Worm (Caenorhabditis elegans): Measurements from ENCODE around the gene cpd-2.
A peak's percentile ranks its signal among the peaks of the same experiment; 100 is the strongest.

The cpd-2 gene

DNA sequence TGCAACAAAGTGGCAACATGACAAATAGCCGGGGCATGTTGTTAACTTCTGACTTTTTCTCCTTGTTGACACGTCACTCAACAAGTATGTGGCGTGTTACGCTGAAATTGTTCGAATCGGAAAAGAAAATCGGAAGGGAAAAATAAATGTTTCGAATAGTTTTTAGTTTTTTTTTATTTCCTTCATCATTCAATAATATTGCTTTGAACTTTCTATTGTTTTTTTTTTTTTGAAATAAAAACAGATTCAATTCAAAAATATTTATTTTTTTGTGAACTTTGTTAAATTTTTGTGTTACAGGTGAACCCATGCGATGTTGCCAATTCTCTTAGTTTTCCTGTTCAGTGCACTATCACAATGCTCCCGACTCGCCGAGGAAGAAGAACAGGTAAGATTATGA, at the start of gene cpd-2:
cpd-2 (plus strand) TSS at position 301 of the 400 bp plus-strand sequence.
- TF ChIP-seq ztf-29 (GFP tag; IDR thresholded peaks at IDR 0.05) = no peak
- TF ChIP-seq cog-1 (tag; optimal IDR thresholded peaks at IDR 0.05) = no peak
- no peak for TF ChIP-seq med-1 (GFP tag; optimal IDR thresholded peaks at IDR 0.05; ENCODE audit: insufficient read depth)
- no peak for TF ChIP-seq tab-1 (GFP tag; IDR thresholded peaks at IDR 0.05)
- no peak for TF ChIP-seq T22C8.4 (GFP tag; IDR thresholded peaks at IDR 0.05)
- no peak for TF ChIP-seq ztf-23 (GFP tag; IDR thresholded peaks at IDR 0.05)
- TF ChIP-seq flt-1 (GFP tag; IDR thresholded peaks at IDR 0.05) = no peak
- no peak for TF ChIP-seq ref-1 (GFP tag; conservative IDR thresholded peaks at IDR 0.05)
- TF ChIP-seq klf-2 (GFP tag; conservative IDR thresholded peaks at IDR 0.05) = no peak

DNA sequence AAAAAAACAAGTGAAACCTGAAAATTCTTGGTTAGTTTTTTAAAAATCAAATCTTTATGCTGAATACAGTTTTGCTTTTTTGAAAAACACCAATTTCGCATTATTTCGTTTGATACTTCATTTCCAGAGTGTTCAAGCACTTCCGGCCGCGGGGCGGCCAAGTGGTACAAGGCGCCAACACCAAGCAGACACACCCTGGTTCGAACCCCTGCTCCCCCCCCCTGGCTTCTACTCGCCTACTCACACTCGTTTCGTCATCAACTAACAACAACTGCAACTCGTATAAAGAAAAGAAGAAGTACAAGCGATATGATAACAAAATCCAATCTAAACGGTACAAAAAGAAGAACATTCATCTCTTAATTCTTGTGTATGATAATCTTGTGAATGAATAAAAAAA, 46.9 kb upstream of the cpd-2 start:
- TF ChIP-seq ref-1 (GFP tag; conservative IDR thresholded peaks at IDR 0.05) (no peak), cog-1 (tag; optimal IDR thresholded peaks at IDR 0.05) (no peak), flt-1 (GFP tag; IDR thresholded peaks at IDR 0.05) (no peak), T22C8.4 (GFP tag; IDR thresholded peaks at IDR 0.05) (no peak), klf-2 (GFP tag; conservative IDR thresholded peaks at IDR 0.05) (no peak), ztf-23 (GFP tag; IDR thresholded peaks at IDR 0.05) (no peak), tab-1 (GFP tag; IDR thresholded peaks at IDR 0.05) (no peak), ztf-29 (GFP tag; IDR thresholded peaks at IDR 0.05) (no peak), med-1 (GFP tag; optimal IDR thresholded peaks at IDR 0.05; ENCODE audit: insufficient read depth) (no peak)

DNA sequence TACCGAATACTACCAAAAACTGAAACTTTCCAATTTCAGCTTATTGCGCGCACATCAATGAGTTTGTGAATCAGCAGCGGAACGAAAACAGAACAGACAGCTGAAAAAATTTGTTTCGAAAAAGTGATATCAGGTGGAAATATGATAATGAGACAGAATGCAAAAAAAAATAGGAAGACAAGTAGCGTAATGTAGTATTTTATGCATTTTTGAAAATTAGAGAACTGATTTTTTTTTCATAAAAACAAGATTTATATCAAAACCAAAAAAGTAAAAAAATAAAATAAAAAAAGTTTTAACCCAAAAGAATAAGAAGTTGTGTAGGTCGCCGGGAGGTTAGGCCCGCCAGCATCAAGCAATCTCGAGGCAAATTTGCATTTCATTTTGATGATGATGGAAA, 43.1 kb upstream of the cpd-2 start, which contains the start of gene C09G1.4:
C09G1.4 (minus strand) TSS at position 101 of the 400 bp plus-strand sequence.
- TF ChIP-seq flt-1 (GFP tag; IDR thresholded peaks at IDR 0.05) (no peak), T22C8.4 (GFP tag; IDR thresholded peaks at IDR 0.05) (no peak), cog-1 (tag; optimal IDR thresholded peaks at IDR 0.05) (no peak), tab-1 (GFP tag; IDR thresholded peaks at IDR 0.05) (no peak), med-1 (GFP tag; optimal IDR thresholded peaks at IDR 0.05; ENCODE audit: insufficient read depth) (no peak)

DNA sequence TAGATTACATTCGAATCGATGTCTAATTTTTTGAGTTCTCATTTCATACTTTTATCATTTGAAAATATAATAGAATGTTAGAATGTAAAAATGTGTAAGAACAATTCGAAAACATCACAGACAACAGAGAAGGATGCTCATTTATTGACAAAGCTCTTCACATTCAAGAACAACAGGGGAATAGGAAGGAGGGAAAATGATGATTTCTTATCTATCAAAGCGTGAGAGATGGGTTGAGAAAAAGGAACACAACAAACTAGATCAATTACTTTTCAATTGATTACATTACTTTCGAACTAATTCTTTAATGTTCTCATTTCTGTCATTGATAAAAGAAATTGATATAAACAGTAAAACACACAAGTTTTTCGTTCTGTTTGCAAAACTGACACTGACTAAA, 32.9 kb upstream of the cpd-2 start, which contains the start of the genes VB0395L.1 and nhx-1:
VB0395L.1 (minus strand) TSS at position 186 of the 400 bp plus-strand sequence.
nhx-1 (plus strand) TSS at position 326 of the 400 bp plus-strand sequence.
- TF ChIP-seq ref-1 (GFP tag; conservative IDR thresholded peaks at IDR 0.05) (no peak), klf-2 (GFP tag; conservative IDR thresholded peaks at IDR 0.05) (no peak), med-1 (GFP tag; optimal IDR thresholded peaks at IDR 0.05; ENCODE audit: insufficient read depth) (no peak), ztf-29 (GFP tag; IDR thresholded peaks at IDR 0.05) (no peak), T22C8.4 (GFP tag; IDR thresholded peaks at IDR 0.05) (no peak), cog-1 (tag; optimal IDR thresholded peaks at IDR 0.05) (no peak), tab-1 (GFP tag; IDR thresholded peaks at IDR 0.05) (no peak), ztf-23 (GFP tag; IDR thresholded peaks at IDR 0.05) (no peak), flt-1 (GFP tag; IDR thresholded peaks at IDR 0.05) (no peak)

DNA sequence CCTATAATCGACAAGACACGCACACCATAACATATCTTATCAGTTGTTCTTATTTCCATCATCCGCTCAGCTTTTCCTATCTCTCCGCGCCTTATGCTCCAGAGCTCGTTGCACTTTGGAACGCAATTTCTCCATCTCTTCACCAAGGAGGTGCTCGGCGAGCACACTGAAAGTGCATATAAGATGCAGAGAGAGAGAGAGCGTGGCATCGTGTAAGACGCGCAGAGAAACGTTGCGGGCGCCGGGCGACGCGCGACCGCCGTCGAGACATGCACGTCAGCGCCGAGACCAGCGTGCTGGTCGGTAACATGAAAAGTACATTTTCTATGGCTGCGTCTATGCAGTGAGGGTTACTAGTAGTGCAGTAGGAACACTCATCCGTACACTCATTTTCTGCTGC, 25.1 kb upstream of the cpd-2 start:
- TF ChIP-seq ztf-29 (GFP tag; IDR thresholded peaks at IDR 0.05) (no peak), tab-1 (GFP tag; IDR thresholded peaks at IDR 0.05) (no peak), cog-1 (tag; optimal IDR thresholded peaks at IDR 0.05) (no peak), klf-2 (GFP tag; conservative IDR thresholded peaks at IDR 0.05) (no peak), T22C8.4 (GFP tag; IDR thresholded peaks at IDR 0.05) (no peak), flt-1 (GFP tag; IDR thresholded peaks at IDR 0.05) (no peak), ref-1 (GFP tag; conservative IDR thresholded peaks at IDR 0.05) (no peak), med-1 (GFP tag; optimal IDR thresholded peaks at IDR 0.05; ENCODE audit: insufficient read depth) (no peak), ztf-23 (GFP tag; IDR thresholded peaks at IDR 0.05) (no peak)

DNA sequence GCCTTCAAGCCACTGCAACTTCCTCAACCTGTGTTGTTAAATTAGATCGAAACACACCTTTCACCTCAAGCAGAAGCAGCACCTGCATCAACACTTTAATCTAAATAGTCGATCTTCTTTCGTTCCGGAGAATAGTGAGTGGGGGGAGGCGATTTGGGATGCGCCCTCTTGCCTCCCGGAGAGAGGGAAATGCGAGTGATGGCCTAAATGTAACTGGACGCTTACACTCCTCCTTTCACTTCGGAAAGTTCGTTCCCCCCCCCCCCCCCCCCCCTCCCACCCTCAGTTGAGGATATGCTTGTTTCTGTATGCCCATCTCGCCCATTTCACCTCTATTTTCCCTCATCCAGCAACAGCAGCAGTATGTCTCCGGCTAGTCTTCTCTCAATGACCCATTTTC, 20.7 kb upstream of the cpd-2 start:
- no peak for TF ChIP-seq flt-1 (GFP tag; IDR thresholded peaks at IDR 0.05)
- TF ChIP-seq T22C8.4 (GFP tag; IDR thresholded peaks at IDR 0.05) = no peak
- no peak for TF ChIP-seq ztf-29 (GFP tag; IDR thresholded peaks at IDR 0.05)
- TF ChIP-seq ztf-23 (GFP tag; IDR thresholded peaks at IDR 0.05) = no peak
- no peak for TF ChIP-seq cog-1 (tag; optimal IDR thresholded peaks at IDR 0.05)
- TF ChIP-seq tab-1 (GFP tag; IDR thresholded peaks at IDR 0.05) = no peak

DNA sequence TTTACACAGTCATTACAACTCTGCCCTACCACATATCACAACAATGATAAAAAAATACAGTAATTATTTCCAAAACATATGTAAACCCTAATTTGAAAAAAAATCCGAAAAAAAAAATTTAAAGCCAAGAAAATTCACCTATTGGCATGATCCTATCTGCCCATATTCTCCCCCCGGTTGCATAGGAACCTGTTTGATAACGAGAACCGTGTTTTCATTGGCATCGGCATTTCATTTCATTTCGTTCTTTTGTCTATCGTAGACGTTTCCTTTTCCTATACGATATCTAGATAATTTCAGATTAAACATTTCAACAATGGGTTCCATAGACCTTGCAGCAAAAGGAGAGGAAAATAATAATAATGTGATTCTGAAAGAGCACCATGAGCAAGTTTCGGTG, 19.2 kb upstream of the cpd-2 start, which contains the start of gene mboa-1:
mboa-1 (plus strand) TSS at position 301 of the 400 bp plus-strand sequence.
- TF ChIP-seq ref-1 (GFP tag; conservative IDR thresholded peaks at IDR 0.05) (no peak), med-1 (GFP tag; optimal IDR thresholded peaks at IDR 0.05; ENCODE audit: insufficient read depth) (no peak), ztf-29 (GFP tag; IDR thresholded peaks at IDR 0.05) (no peak), ztf-23 (GFP tag; IDR thresholded peaks at IDR 0.05) (no peak), flt-1 (GFP tag; IDR thresholded peaks at IDR 0.05) (no peak)

DNA sequence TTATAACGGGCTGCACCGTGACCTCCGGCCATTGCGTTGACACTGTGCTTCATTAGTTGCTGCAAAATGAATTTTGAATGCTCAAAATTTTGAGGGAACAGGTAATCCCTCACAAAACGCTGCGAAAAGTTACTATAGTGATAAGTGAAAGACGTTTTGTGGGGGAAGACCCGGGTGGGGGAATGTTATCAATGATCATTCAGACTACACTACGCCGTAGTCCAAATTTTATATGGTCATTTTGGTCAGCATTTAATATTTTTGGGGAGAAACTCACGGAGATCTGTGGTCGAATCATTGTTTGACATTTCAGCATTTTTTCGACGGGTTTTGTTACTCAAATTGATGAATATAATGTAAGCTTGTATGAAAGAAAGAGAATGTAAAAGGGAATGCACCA, 10.5 kb upstream of the cpd-2 start:
- TF ChIP-seq ref-1 (GFP tag; conservative IDR thresholded peaks at IDR 0.05) = no peak
- no peak for TF ChIP-seq tab-1 (GFP tag; IDR thresholded peaks at IDR 0.05)
- no peak for TF ChIP-seq T22C8.4 (GFP tag; IDR thresholded peaks at IDR 0.05)
- no peak for TF ChIP-seq ztf-29 (GFP tag; IDR thresholded peaks at IDR 0.05)
- TF ChIP-seq klf-2 (GFP tag; conservative IDR thresholded peaks at IDR 0.05) = no peak
- no peak for TF ChIP-seq ztf-23 (GFP tag; IDR thresholded peaks at IDR 0.05)
- no peak for TF ChIP-seq flt-1 (GFP tag; IDR thresholded peaks at IDR 0.05)
- no peak for TF ChIP-seq cog-1 (tag; optimal IDR thresholded peaks at IDR 0.05)
- no peak for TF ChIP-seq med-1 (GFP tag; optimal IDR thresholded peaks at IDR 0.05; ENCODE audit: insufficient read depth)

DNA sequence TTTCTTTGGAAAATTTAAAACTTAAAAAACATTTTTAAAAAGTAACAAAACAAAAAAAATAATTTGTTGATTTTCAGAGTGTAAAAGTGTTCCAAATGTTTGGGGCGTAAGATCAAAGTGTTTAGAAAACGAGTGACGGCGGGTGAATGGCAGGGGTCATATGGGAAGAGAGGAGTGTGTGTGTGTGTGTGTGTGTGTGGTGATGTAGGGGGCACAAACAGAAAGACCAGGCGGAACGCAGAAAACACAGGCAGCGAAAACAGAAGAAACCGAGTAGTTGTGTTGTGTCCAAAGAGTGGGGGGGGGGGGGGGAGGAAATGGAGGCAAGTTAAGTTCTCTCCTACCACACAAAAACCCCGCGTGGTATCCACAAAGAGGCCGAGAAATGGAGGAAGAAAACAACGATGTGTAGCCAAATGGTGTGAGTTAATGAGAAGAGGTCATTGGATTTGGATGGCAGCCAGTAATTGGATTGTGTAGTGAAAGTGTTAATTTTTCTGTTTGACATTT, 9.4 kb upstream of the cpd-2 start, which contains the start of gene B0395.3:
B0395.3 (minus strand) TSS at position 51 of the 510 bp plus-strand sequence.
- TF ChIP-seq ref-1 (GFP tag; conservative IDR thresholded peaks at IDR 0.05) (no peak), ztf-23 (GFP tag; IDR thresholded peaks at IDR 0.05) (peak; percentile 65; the same call in 1 of the 2 replicates)

DNA sequence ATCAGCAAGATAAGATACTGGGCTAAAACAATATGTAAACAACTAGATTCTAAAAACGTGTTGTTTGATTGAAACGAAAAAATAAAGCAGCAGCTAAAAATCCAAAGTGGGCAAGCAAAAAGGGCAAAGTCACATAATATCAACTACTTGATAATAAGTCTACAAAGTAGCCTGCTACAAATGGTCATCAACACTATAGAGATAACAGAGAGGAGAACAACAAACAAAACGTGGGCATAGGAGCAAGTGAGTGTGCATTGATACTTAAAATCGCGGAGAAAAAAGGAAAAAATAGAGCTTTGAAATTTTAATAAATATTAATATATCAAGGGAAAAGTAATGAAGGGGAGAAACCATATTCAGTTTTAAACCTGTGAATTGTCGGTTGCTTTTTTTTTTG, 7.9 kb upstream of the cpd-2 start:
- no peak for TF ChIP-seq ztf-29 (GFP tag; IDR thresholded peaks at IDR 0.05)
- TF ChIP-seq T22C8.4 (GFP tag; IDR thresholded peaks at IDR 0.05) = no peak
- no peak for TF ChIP-seq tab-1 (GFP tag; IDR thresholded peaks at IDR 0.05)
- no peak for TF ChIP-seq cog-1 (tag; optimal IDR thresholded peaks at IDR 0.05)
- TF ChIP-seq klf-2 (GFP tag; conservative IDR thresholded peaks at IDR 0.05) = no peak
- TF ChIP-seq med-1 (GFP tag; optimal IDR thresholded peaks at IDR 0.05; ENCODE audit: insufficient read depth) = no peak
- no peak for TF ChIP-seq ztf-23 (GFP tag; IDR thresholded peaks at IDR 0.05)
- TF ChIP-seq ref-1 (GFP tag; conservative IDR thresholded peaks at IDR 0.05) = no peak
- no peak for TF ChIP-seq flt-1 (GFP tag; IDR thresholded peaks at IDR 0.05)
